Worm (Caenorhabditis elegans) whole organism, young adult: Measurements from ENCODE around the gene sru-7.
A peak's percentile ranks its signal among the peaks of the same experiment; 100 is the strongest.

Experiments
- B0019.2 ChIP-seq: fragments of 200-800 bp; sonication (Bioruptor generic); conservative IDR thresholded peaks from 2 replicates; pipeline ENCODE4 v1.3.6; 2022; ENCODE audit warnings: missing genetic modification reagents, missing genetic modification characterization, missing compliant biosample characterization
- B0035.1 ChIP-seq: sonication (generic microtip); optimal IDR thresholded peaks from 2 replicates; lab custom pipeline; 2016; ENCODE audit warnings: missing genetic modification characterization, mild to moderate bottlenecking, missing compliant biosample characterization, missing genotype, missing genetic modification reagents
- B0336.3 ChIP-seq: fragments of 200-800 bp; sonication (Bioruptor generic); IDR thresholded peaks from 2 replicates; pipeline ENCODE4 v1.3.6; 2022; ENCODE audit warnings: missing genetic modification characterization, missing compliant biosample characterization
- C17E4.6 ChIP-seq: fragments of 200-800 bp; sonication (Bioruptor generic); IDR thresholded peaks from 2 replicates; pipeline ENCODE4 v1.3.6; 2022; ENCODE audit warnings: missing genetic modification reagents, missing genetic modification characterization, missing compliant biosample characterization
- F33H1.4 ChIP-seq: fragments of 200-800 bp; sonication (Bioruptor generic); IDR thresholded peaks from 2 replicates; pipeline ENCODE4 v1.3.6; 2022; ENCODE audit warnings: missing genetic modification reagents, missing genetic modification characterization, missing compliant biosample characterization
- F49E8.2 ChIP-seq: sonication (generic microtip); optimal IDR thresholded peaks from 3 replicates; lab custom pipeline; 2017; ENCODE audit warnings: missing genetic modification characterization, mild to moderate bottlenecking, missing compliant biosample characterization, antibody characterized with exemption, moderate library complexity; ENCODE audit not compliant: insufficient read depth
- F57A8.1 ChIP-seq: fragments of 200-800 bp; sonication (Bioruptor generic); optimal IDR thresholded peaks from 2 replicates; lab custom pipeline; 2018; ENCODE audit warnings: mild to moderate bottlenecking, missing genetic modification characterization, moderate library complexity, missing compliant biosample characterization
- Y53G8AR.9 ChIP-seq: fragments of 200-800 bp; sonication (Bioruptor generic); conservative IDR thresholded peaks from 2 replicates; pipeline ENCODE4 v1.3.6; 2022; ENCODE audit warnings: missing genetic modification reagents, missing genetic modification characterization, missing compliant biosample characterization
- Y79H2A.3 ChIP-seq: fragments of 200-800 bp; sonication (Bioruptor generic); conservative IDR thresholded peaks from 2 replicates; pipeline ENCODE4 v1.3.6; 2022; ENCODE audit warnings: missing genetic modification reagents, missing genetic modification characterization, missing compliant biosample characterization
- Y95B8A.8 ChIP-seq: fragments of 200-800 bp; sonication (Bioruptor generic); IDR thresholded peaks from 2 replicates; pipeline ENCODE4 v1.3.6; 2022; ENCODE audit warnings: missing genetic modification reagents, missing genetic modification characterization, missing compliant biosample characterization
- aptf-2 ChIP-seq: fragments of 200-800 bp; sonication (Bioruptor generic); conservative IDR thresholded peaks from 2 replicates; pipeline ENCODE4 v1.3.6; 2022; ENCODE audit warnings: missing genetic modification reagents, missing genetic modification characterization, missing compliant biosample characterization
- attf-6 ChIP-seq: fragments of 200-800 bp; sonication (Bioruptor generic); IDR thresholded peaks from 2 replicates; pipeline ENCODE4 v1.3.6; 2022; ENCODE audit warnings: missing genetic modification reagents, missing genetic modification characterization, missing compliant biosample characterization
- cebp-1 ChIP-seq, 2 experiments: fragments of 200-800 bp in 1 of 2; sonication (Bioruptor generic) in 1 of 2; sonication (generic microtip) in 1 of 2; IDR thresholded peaks in 1 of 2; optimal IDR thresholded peaks in 1 of 2; 2 replicates each; pipeline versions ENCODE4 v1.3.6 to Lab custom; 2017 to 2022; ENCODE audit warnings: missing compliant biosample characterization in 2 of 2, missing genetic modification characterization in 2 of 2, mild to moderate bottlenecking in 1 of 2, missing genetic modification reagents in 1 of 2, moderate library complexity in 1 of 2
- ceh-91 ChIP-seq: fragments of 200-800 bp; sonication (Bioruptor generic); IDR thresholded peaks from 2 replicates; pipeline ENCODE4 v1.3.6; 2022; ENCODE audit warnings: missing genetic modification reagents, missing genetic modification characterization, missing compliant biosample characterization
- die-1 ChIP-seq: sonication (generic microtip); optimal IDR thresholded peaks from 2 replicates; lab custom pipeline; 2016; ENCODE audit warnings: missing genotype, mild to moderate bottlenecking, missing genetic modification characterization, missing compliant biosample characterization
- egl-44 ChIP-seq: fragments of 200-800 bp; sonication (Bioruptor generic); IDR thresholded peaks from 2 replicates; pipeline ENCODE4 v1.3.6; 2022; ENCODE audit warnings: missing genetic modification reagents, missing genetic modification characterization, missing compliant biosample characterization
- him-1 ChIP-seq: sonication (generic microtip); optimal IDR thresholded peaks from 2 replicates; lab custom pipeline; 2016; ENCODE audit warnings: missing genotype, missing genetic modification reagents, missing genetic modification characterization, missing compliant biosample characterization
- hlh-26 ChIP-seq: fragments of 200-800 bp; sonication (Bioruptor generic); conservative IDR thresholded peaks from 2 replicates; pipeline ENCODE4 v1.3.6; 2022; ENCODE audit warnings: missing genetic modification reagents, missing genetic modification characterization, missing compliant biosample characterization
- hmg-1.2 ChIP-seq: fragments of 200-800 bp; sonication (Bioruptor generic); IDR thresholded peaks from 2 replicates; pipeline ENCODE4 v1.3.6; 2022; ENCODE audit warnings: missing genetic modification reagents, missing genetic modification characterization, missing compliant biosample characterization
- let-526 ChIP-seq: fragments of 200-800 bp; sonication (Bioruptor generic); IDR thresholded peaks from 2 replicates; pipeline ENCODE4 v1.3.6; 2022; ENCODE audit warnings: missing genetic modification reagents, missing genetic modification characterization, missing compliant biosample characterization
- lin-26 ChIP-seq: fragments of 200-800 bp; sonication (Bioruptor generic); IDR thresholded peaks from 2 replicates; pipeline ENCODE4 v1.3.6; 2022; ENCODE audit warnings: missing genetic modification reagents, missing genetic modification characterization, missing compliant biosample characterization
- lin-54 ChIP-seq: fragments of 200-800 bp; sonication (Bioruptor generic); optimal IDR thresholded peaks from 2 replicates; lab custom pipeline; 2018; ENCODE audit warnings: mild to moderate bottlenecking, missing genetic modification characterization, missing compliant biosample characterization
- lsy-27 ChIP-seq: sonication (generic microtip); optimal IDR thresholded peaks from 2 replicates; lab custom pipeline; 2017; ENCODE audit warnings: missing genetic modification characterization, mild to moderate bottlenecking, missing compliant biosample characterization, antibody characterized with exemption, missing genotype, borderline replicate concordance; ENCODE audit not compliant: insufficient read depth
- madf-3 ChIP-seq: fragments of 200-800 bp; sonication (Bioruptor generic); IDR thresholded peaks from 2 replicates; pipeline ENCODE4 v1.3.6; 2022; ENCODE audit warnings: missing genetic modification reagents, missing genetic modification characterization, missing compliant biosample characterization
- madf-6 ChIP-seq: fragments of 200-800 bp; sonication (Bioruptor generic); IDR thresholded peaks from 2 replicates; pipeline ENCODE4 v1.3.6; 2022; ENCODE audit warnings: missing genetic modification reagents, missing genetic modification characterization, missing compliant biosample characterization
- madf-8 ChIP-seq: fragments of 200-800 bp; sonication (Bioruptor generic); conservative IDR thresholded peaks from 2 replicates; pipeline ENCODE4 v1.3.6; 2022; ENCODE audit warnings: missing genetic modification reagents, missing genetic modification characterization, missing compliant biosample characterization
- mcd-1 ChIP-seq: fragments of 200-800 bp; sonication (Bioruptor generic); IDR thresholded peaks from 2 replicates; pipeline ENCODE4 v1.3.6; 2022; ENCODE audit warnings: missing genetic modification reagents, missing genetic modification characterization, missing compliant biosample characterization
- nhr-179 ChIP-seq: sonication (generic microtip); optimal IDR thresholded peaks from 2 replicates; lab custom pipeline; 2016; ENCODE audit warnings: mild to moderate bottlenecking, missing genetic modification characterization, missing compliant biosample characterization
- nhr-27 ChIP-seq: fragments of 200-800 bp; sonication (Bioruptor generic); optimal IDR thresholded peaks from 2 replicates; lab custom pipeline; 2018; ENCODE audit warnings: mild to moderate bottlenecking, missing genetic modification characterization, moderate library complexity, missing compliant biosample characterization
- nhr-80 ChIP-seq: sonication (generic microtip); optimal IDR thresholded peaks from 2 replicates; lab custom pipeline; 2016; ENCODE audit warnings: missing genetic modification characterization, missing compliant biosample characterization
- pbrm-1 ChIP-seq: fragments of 200-800 bp; sonication (Bioruptor generic); IDR thresholded peaks from 2 replicates; pipeline ENCODE4 v1.3.6; 2022; ENCODE audit warnings: missing genetic modification reagents, missing genetic modification characterization, missing compliant biosample characterization
- rcor-1 ChIP-seq: fragments of 200-800 bp; sonication (Bioruptor generic); IDR thresholded peaks from 2 replicates; pipeline ENCODE4 v1.3.6; 2022; ENCODE audit warnings: missing genetic modification reagents, missing genetic modification characterization, missing compliant biosample characterization
- sdz-38 ChIP-seq: sonication (generic microtip); optimal IDR thresholded peaks from 2 replicates; lab custom pipeline; 2016; ENCODE audit warnings: missing genotype, missing genetic modification characterization, missing compliant biosample characterization
- sea-2 ChIP-seq: fragments of 200-800 bp; sonication (Bioruptor generic); IDR thresholded peaks from 2 replicates; pipeline ENCODE4 v1.3.6; 2022; ENCODE audit warnings: missing genetic modification characterization, missing compliant biosample characterization
- snpc-1.3 ChIP-seq: sonication (generic microtip); optimal IDR thresholded peaks from 2 replicates; lab custom pipeline; 2017; ENCODE audit warnings: missing genetic modification characterization, mild to moderate bottlenecking, missing compliant biosample characterization, antibody characterized with exemption, moderate library complexity, missing genotype, missing genetic modification reagents; ENCODE audit not compliant: insufficient read depth
- snpc-3.4 ChIP-seq: sonication (generic microtip); optimal IDR thresholded peaks from 2 replicates; lab custom pipeline; 2017; ENCODE audit warnings: missing genetic modification characterization, mild to moderate bottlenecking, missing compliant biosample characterization, antibody characterized with exemption, moderate library complexity, missing genotype, missing genetic modification reagents
- snpc-4 ChIP-seq, 5 experiments: fragments of 150-350 bp in 1 of 5; sonication (generic microtip) in 4 of 5; optimal IDR thresholded peaks; 2 replicates each; lab custom pipeline; 2014 to 2018; ENCODE audit warnings: missing genetic modification characterization in 5 of 5, missing biosample characterization in 3 of 5, antibody characterized with exemption in 2 of 5, mild to moderate bottlenecking in 2 of 5, missing compliant biosample characterization in 2 of 5, missing genotype in 2 of 5, moderate library complexity in 2 of 5, missing genetic modification reagents in 1 of 5
- tbp1 ChIP-seq: fragments of 200-800 bp; sonication (Bioruptor generic); optimal IDR thresholded peaks from 2 replicates; lab custom pipeline; 2018; ENCODE audit warnings: mild to moderate bottlenecking, missing genetic modification characterization, missing compliant biosample characterization
- tbx-9 ChIP-seq: sonication (generic microtip); optimal IDR thresholded peaks from 2 replicates; lab custom pipeline; 2016; ENCODE audit warnings: borderline replicate concordance, missing genetic modification characterization, inconsistent platforms, missing compliant biosample characterization
- unc-130 ChIP-seq: sonication (generic microtip); optimal IDR thresholded peaks from 2 replicates; lab custom pipeline; 2016; ENCODE audit warnings: missing genetic modification reagents, missing genetic modification characterization, missing compliant biosample characterization
- zfh-2 ChIP-seq: fragments of 200-800 bp; sonication (Bioruptor generic); conservative IDR thresholded peaks from 2 replicates; pipeline ENCODE4 v1.3.6; 2022; ENCODE audit warnings: missing genetic modification reagents, missing genetic modification characterization, missing compliant biosample characterization
- ztf-25 ChIP-seq: fragments of 200-800 bp; sonication (Bioruptor generic); IDR thresholded peaks from 2 replicates; pipeline ENCODE4 v1.3.6; 2022; ENCODE audit warnings: missing genetic modification reagents, missing genetic modification characterization, missing compliant biosample characterization

sru-7 gene

ce11 chrIV:8498773-8499360 is 6.5 kb downstream of the sru-7 start, which contains the start of the genes acdh-13 and mesp-1 (continued):
- no peak for TF ChIP-seq egl-44 (GFP tag; lab: Robert Waterston, UW)
- TF ChIP-seq unc-130 (GFP tag; lab: Kevin White, UChicago): peak; percentile 94
- TF ChIP-seq madf-6 (GFP tag; lab: Robert Waterston, UW): peak; percentile 97
- TF ChIP-seq aptf-2 (GFP tag; lab: Robert Waterston, UW): peak; percentile 45; the same call in 1 of the 2 replicates
- TF ChIP-seq snpc-1.3 (tag; lab: Kevin White, UChicago): peak; percentile 81
- TF ChIP-seq let-526 (GFP tag; lab: Robert Waterston, UW): no peak
- peak; percentile 78 for TF ChIP-seq hmg-1.2 (GFP tag; lab: Robert Waterston, UW)
- peak; percentile 28 for TF ChIP-seq him-1 (tag; lab: Kevin White, UChicago)
- peak; percentile 58 for TF ChIP-seq mcd-1 (GFP tag; lab: Robert Waterston, UW)
- no peak for TF ChIP-seq nhr-27 (tag; lab: Kevin White, UChicago)
- peak; percentile 42 for TF ChIP-seq snpc-4 (GFP tag; optimal IDR thresholded peaks at IDR 0.05; lab: Kevin White, UChicago)
- peak; percentile 9 to 48 (median 26) for TF ChIP-seq snpc-4 (tag; optimal IDR thresholded peaks at IDR 0.05; lab: Kevin White, UChicago)
- no peak for TF ChIP-seq sdz-38
- no peak for TF ChIP-seq F57A8.1 (GFP tag; lab: Kevin White, UChicago)
- TF ChIP-seq sea-2 (GFP tag; lab: Robert Waterston, UW): no peak
- TF ChIP-seq snpc-3.4 (tag; lab: Kevin White, UChicago): peak; percentile 81
- TF ChIP-seq attf-6 (GFP tag; lab: Robert Waterston, UW): peak; percentile 77; the same call in 1 of the 2 replicates
- TF ChIP-seq F33H1.4 (GFP tag; lab: Robert Waterston, UW): peak; percentile 79

ce11 chrIV:8499956-8500355 is 7.6 kb downstream of the sru-7 start:
- TF ChIP-seq cebp-1 (GFP tag; IDR thresholded peaks at IDR 0.05; lab: Robert Waterston, UW) (no peak), cebp-1 (tag; optimal IDR thresholded peaks at IDR 0.05; lab: Kevin White, UChicago) (peak; percentile 13), ceh-91 (GFP tag; lab: Robert Waterston, UW) (peak; percentile 45; the same call in 1 of the 2 replicates), Y79H2A.3 (peak; percentile 78; the same call in 1 of the 2 replicates), nhr-179 (tag; lab: Kevin White, UChicago) (no peak), F49E8.2 (peak; percentile 55), madf-3 (GFP tag; lab: Robert Waterston, UW) (0 out of 2 replicates have a peak, but pooled peaks have one; percentile 58), lsy-27 (tag; lab: Kevin White, UChicago) (no peak), sdz-38 (no peak), B0336.3 (GFP tag; lab: Robert Waterston, UW) (peak; percentile 44; the same call in 1 of the 2 replicates), hmg-1.2 (GFP tag; lab: Robert Waterston, UW) (peak; percentile 45), B0035.1 (no peak), hlh-26 (GFP tag; lab: Robert Waterston, UW) (no peak), nhr-80 (no peak), zfh-2 (GFP tag; lab: Robert Waterston, UW) (no peak), tbp1 (peak; percentile 4), Y95B8A.8 (GFP tag; lab: Robert Waterston, UW) (peak; percentile 80; the same call in 1 of the 2 replicates), B0019.2 (GFP tag; lab: Robert Waterston, UW) (0 out of 2 replicates have a peak, but pooled peaks have one; percentile 24), madf-8 (GFP tag; lab: Robert Waterston, UW) (peak; percentile 55), tbx-9 (tag; lab: Kevin White, UChicago) (no peak), C17E4.6 (GFP tag; lab: Robert Waterston, UW) (0 out of 2 replicates have a peak, but pooled peaks have one; percentile 62), attf-6 (GFP tag; lab: Robert Waterston, UW) (peak; percentile 64), rcor-1 (GFP tag; lab: Robert Waterston, UW) (peak; percentile 74), snpc-3.4 (tag; lab: Kevin White, UChicago) (peak; percentile 32), ztf-25 (GFP tag; lab: Robert Waterston, UW) (peak; percentile 86), lin-54 (GFP tag; lab: Kevin White, UChicago) (peak; percentile 17), pbrm-1 (GFP tag; lab: Robert Waterston, UW) (peak; percentile 64; the same call in 1 of the 2 replicates), lin-26 (GFP tag; lab: Robert Waterston, UW) (peak; percentile 78), madf-6 (GFP tag; lab: Robert Waterston, UW) (peak; percentile 68), die-1 (tag; lab: Kevin White, UChicago) (peak; percentile 19), Y53G8AR.9 (GFP tag; lab: Robert Waterston, UW) (peak; percentile 82; the same call in 1 of the 2 replicates), F33H1.4 (GFP tag; lab: Robert Waterston, UW) (peak; percentile 41)
